Fruit fly (Drosophila melanogaster) Kc167 (cell line): ENCODE measurements around the gene CG13455.

Source experiments
- Myc ChIP-seq: fragments of >200 bp; optimal IDR thresholded peaks from 2 replicates; lab custom pipeline; 2017; ENCODE audit warnings: missing external identifiers
- Sin3A ChIP-seq: fragments of >200 bp; optimal IDR thresholded peaks from 2 replicates; lab custom pipeline; 2018; ENCODE audit warnings: missing external identifiers
- h ChIP-seq: fragments of >200 bp; optimal IDR thresholded peaks from 3 replicates; lab custom pipeline; 2018; ENCODE audit warnings: missing external identifiers
- insv ChIP-seq: fragments of >200 bp; optimal IDR thresholded peaks from 3 replicates; lab custom pipeline; 2018; ENCODE audit warnings: missing external identifiers
- psq ChIP-seq: fragments of >200 bp; optimal IDR thresholded peaks from 2 replicates; lab custom pipeline; 2017; ENCODE audit warnings: missing external identifiers
- ttk ChIP-seq: sonication (Bioruptor generic); optimal IDR thresholded peaks from 2 replicates; lab custom pipeline; 2017; ENCODE audit warnings: missing external identifiers

- TF ChIP-seq h (lab: Kevin White, UChicago): no peak
- TF ChIP-seq Sin3A (lab: Kevin White, UChicago): no peak
- TF ChIP-seq insv (lab: Kevin White, UChicago): no peak
- no peak for TF ChIP-seq ttk
- TF ChIP-seq psq (lab: Kevin White, UChicago): no peak
- no peak for TF ChIP-seq Myc (lab: Kevin White, UChicago)
These were observed 23.5 kb downstream of the CG13455 start for dm6 chr3L:15519920-15520319.
